Worm (Caenorhabditis elegans): ENCODE results near the gene tebp-2.

- no peak for TF ChIP-seq ceh-82 (tag; optimal IDR thresholded peaks at IDR 0.05)
- TF ChIP-seq jun-1 (tag; optimal IDR thresholded peaks at IDR 0.05) = no peak
- TF ChIP-seq nhr-11 (tag; optimal IDR thresholded peaks at IDR 0.05) = no peak
- no peak for TF ChIP-seq aly-2 (tag; optimal IDR thresholded peaks at IDR 0.05)
- no peak for TF ChIP-seq nhr-102 (tag; optimal IDR thresholded peaks at IDR 0.05)
- TF ChIP-seq skn-1 (tag; optimal IDR thresholded peaks at IDR 0.05) = no peak
- TF ChIP-seq unc-130 (GFP tag; optimal IDR thresholded peaks at IDR 0.05) = no peak
- TF ChIP-seq ces-1 (GFP tag; optimal IDR thresholded peaks at IDR 0.05) = no peak
- TF ChIP-seq nhr-77 (tag; optimal IDR thresholded peaks at IDR 0.05) = no peak
- TF ChIP-seq ZK337.2 (GFP tag; IDR thresholded peaks at IDR 0.05) = no peak
- TF ChIP-seq dve-1 (tag; optimal IDR thresholded peaks at IDR 0.05; ENCODE audit: insufficient read depth) = no peak
- TF ChIP-seq lin-39 (tag; optimal IDR thresholded peaks at IDR 0.05) = no peak
Measured at ce11 chrIV:5592956-5593355, 51.5 kb downstream of the tebp-2 start.
